Worm (Caenorhabditis elegans): ENCODE results near the gene F18C5.9.
A peak's percentile ranks its signal among the peaks of the same experiment; 100 is the strongest.

F18C5.9 gene

ce11 chrII:6600973-6601372, 34.0 kb downstream of the F18C5.9 start, which contains the start of gene vps-33.2 (continued):
- TF ChIP-seq hlh-26 (GFP tag; conservative IDR thresholded peaks at IDR 0.05) (no peak), madf-6 (GFP tag; IDR thresholded peaks at IDR 0.05) (peak; percentile 64), D2030.7 (GFP tag; IDR thresholded peaks at IDR 0.05) (no peak), egrh-3 (GFP tag; IDR thresholded peaks at IDR 0.05) (no peak), nfya-1 (tag; optimal IDR thresholded peaks at IDR 0.05; ENCODE audit: borderline replicate concordance, insufficient read depth) (no peak), hmg-1.2 (GFP tag; IDR thresholded peaks at IDR 0.05) (peak; percentile 99), akir-1 (GFP tag; optimal IDR thresholded peaks at IDR 0.05) (no peak), attf-3 (GFP tag; conservative IDR thresholded peaks at IDR 0.05) (0 out of 2 replicates have a peak, but pooled peaks have one; percentile 33), rec-8 (tag; optimal IDR thresholded peaks at IDR 0.05) (no peak)

DNA sequence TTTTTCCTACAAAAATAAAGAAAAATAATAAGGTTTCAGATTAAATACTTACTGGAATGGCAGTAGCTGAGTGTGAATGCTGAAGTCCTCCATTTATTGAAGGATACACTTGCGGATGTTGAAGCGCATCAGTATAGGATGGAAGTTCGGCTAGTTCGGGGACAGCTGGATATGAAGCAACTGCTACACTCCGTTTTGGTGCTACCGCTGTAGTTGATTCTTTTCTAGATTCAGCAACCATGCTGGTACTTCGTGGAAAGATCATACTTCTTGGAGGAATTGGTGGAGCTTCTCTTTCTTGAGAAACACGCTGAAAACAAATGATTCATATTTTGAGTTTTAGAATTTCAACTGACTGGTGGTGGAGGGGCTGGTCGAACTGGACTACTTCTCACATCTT, 41.7 kb downstream of the F18C5.9 start:
- TF ChIP-seq sea-2 (GFP tag; IDR thresholded peaks at IDR 0.05) = no peak
- TF ChIP-seq fkh-3 (tag; optimal IDR thresholded peaks at IDR 0.05) = no peak
- no peak for TF ChIP-seq lag-1 (GFP tag; IDR thresholded peaks at IDR 0.05)
- TF ChIP-seq madf-3 (GFP tag; IDR thresholded peaks at IDR 0.05) = no peak
- TF ChIP-seq tlf-1 (GFP tag; optimal IDR thresholded peaks at IDR 0.05) = no peak
- no peak for TF ChIP-seq egrh-3 (GFP tag; IDR thresholded peaks at IDR 0.05)
- TF ChIP-seq lir-1 (GFP tag; conservative IDR thresholded peaks at IDR 0.05) = no peak
- no peak for TF ChIP-seq Y95B8A.8 (GFP tag; IDR thresholded peaks at IDR 0.05)
- TF ChIP-seq athp-1 (tag; optimal IDR thresholded peaks at IDR 0.05) = no peak

- no peak for TF ChIP-seq C17E4.6 (GFP tag; IDR thresholded peaks at IDR 0.05)
- no peak for TF ChIP-seq nfya-1 (tag; optimal IDR thresholded peaks at IDR 0.05; ENCODE audit: borderline replicate concordance, insufficient read depth)
- peak; percentile 9; the same call in 1 of the 2 replicates for TF ChIP-seq hmg-1.2 (GFP tag; IDR thresholded peaks at IDR 0.05)
- peak; percentile 54 for TF ChIP-seq pha-4 (tag; optimal IDR thresholded peaks at IDR 0.05)
- no peak for TF ChIP-seq cebp-1 (GFP tag; IDR thresholded peaks at IDR 0.05)
- TF ChIP-seq cebp-1 (tag; optimal IDR thresholded peaks at IDR 0.05) = peak; percentile 29
- peak; percentile 21 for TF ChIP-seq nhr-80 (tag; optimal IDR thresholded peaks at IDR 0.05)
- TF ChIP-seq attf-5 (GFP tag; optimal IDR thresholded peaks at IDR 0.05) = peak; percentile 78
- no peak for TF ChIP-seq snpc-4 (GFP tag; optimal IDR thresholded peaks at IDR 0.05)
- TF ChIP-seq snpc-4 (tag; optimal IDR thresholded peaks at IDR 0.05) = peak in 1 of 4 experiments; percentile 3
- no peak for TF ChIP-seq Y56A3A.18 (GFP tag; IDR thresholded peaks at IDR 0.05)
These were observed 42.4 kb downstream of the F18C5.9 start, which contains the start of gene epg-5 for ce11 chrII:6609315-6609842. TSS of gene epg-5 (minus strand) at chrII:6609365.

ce11 chrII:6610262-6610661, 43.3 kb downstream of the F18C5.9 start:
- TF ChIP-seq pha-4 (tag; optimal IDR thresholded peaks at IDR 0.05) (no peak), ztf-28 (GFP tag; IDR thresholded peaks at IDR 0.05) (no peak), Y53G8AR.9 (GFP tag; conservative IDR thresholded peaks at IDR 0.05) (no peak), ets-4 (GFP tag; optimal IDR thresholded peaks at IDR 0.05) (no peak), mes-4 (tag; optimal IDR thresholded peaks at IDR 0.05) (no peak), bed-1 (GFP tag; IDR thresholded peaks at IDR 0.05) (no peak), ceh-100 (GFP tag; IDR thresholded peaks at IDR 0.05) (no peak), rpc-1 (optimal IDR thresholded peaks at IDR 0.05) (no peak), rpc-1 (tag; optimal IDR thresholded peaks at IDR 0.05) (no peak), F55B11.4 (tag; optimal IDR thresholded peaks at IDR 0.05; ENCODE audit: borderline replicate concordance, insufficient read depth) (no peak), Y56A3A.18 (GFP tag; IDR thresholded peaks at IDR 0.05) (no peak)

Data from whole organism, young adult.